Fruit fly (Drosophila melanogaster) whole organism, embryonic: ENCODE data around the gene Schip1.

Source experiments
- Awh ChIP-seq: fragments of 200-800 bp; sonication (Bioruptor generic); IDR thresholded peaks from 2 replicates; pipeline ENCODE4, ENCODE4 v1.3.6; 2022; ENCODE audit warnings: missing biosample characterization, missing genetic modification characterization
- Bdp1 ChIP-seq: fragments of 200-800 bp; sonication (Bioruptor generic); optimal IDR thresholded peaks from 3 replicates; lab custom pipeline; 2016; ENCODE audit warnings: missing biosample characterization, missing genetic modification characterization
- Bgb ChIP-seq: fragments of 200-800 bp; sonication (Bioruptor generic); IDR thresholded peaks from 2 replicates; pipeline ENCODE4 v1.3.6; 2022; ENCODE audit warnings: missing biosample characterization, missing genetic modification characterization; ENCODE audit not compliant: partially characterized antibody
- CG10462 ChIP-seq: fragments of 200-800 bp; sonication (Bioruptor generic); optimal IDR thresholded peaks from 2 replicates; lab custom pipeline; 2016; ENCODE audit warnings: missing biosample characterization, missing genetic modification characterization
- CG13894 ChIP-seq: fragments of 200-800 bp; sonication (Bioruptor generic); optimal IDR thresholded peaks from 3 replicates; lab custom pipeline; 2018; ENCODE audit warnings: missing biosample characterization, mild to moderate bottlenecking, missing genetic modification characterization, moderate library complexity
- CG14710 ChIP-seq: fragments of 200-800 bp; sonication (Bioruptor generic); optimal IDR thresholded peaks from 3 replicates; lab custom pipeline; 2019; ENCODE audit warnings: missing biosample characterization, mild to moderate bottlenecking, missing genetic modification characterization, moderate library complexity
- CG2116 ChIP-seq: fragments of 200-800 bp; sonication (Bioruptor generic); optimal IDR thresholded peaks from 3 replicates; lab custom pipeline; 2018; ENCODE audit warnings: missing biosample characterization, mild to moderate bottlenecking, missing genetic modification characterization
- CG2129 ChIP-seq: fragments of 200-800 bp; sonication (Bioruptor generic); IDR thresholded peaks from 2 replicates; pipeline ENCODE4 v1.3.6; 2022; ENCODE audit warnings: missing biosample characterization, missing genetic modification characterization; ENCODE audit not compliant: partially characterized antibody
- CG2202 ChIP-seq: fragments of 200-800 bp; sonication (Bioruptor generic); optimal IDR thresholded peaks from 2 replicates; lab custom pipeline; 2018; ENCODE audit warnings: missing biosample characterization, mild to moderate bottlenecking, missing genetic modification characterization
- CG2678 ChIP-seq: fragments of 200-800 bp; sonication (Bioruptor generic); optimal IDR thresholded peaks from 3 replicates; lab custom pipeline; 2019; ENCODE audit warnings: missing biosample characterization, mild to moderate bottlenecking, missing genetic modification characterization, moderate library complexity
- CG8765 ChIP-seq: fragments of 200-800 bp; sonication (Bioruptor generic); IDR thresholded peaks from 2 replicates; pipeline ENCODE4 v1.3.6; 2022; ENCODE audit warnings: missing biosample characterization, missing genetic modification characterization
- CG9727 ChIP-seq: fragments of 200-800 bp; sonication (Bioruptor generic); optimal IDR thresholded peaks from 3 replicates; lab custom pipeline; 2017; ENCODE audit warnings: missing biosample characterization, mild to moderate bottlenecking, missing genetic modification characterization
- CG9817 ChIP-seq: fragments of 200-800 bp; sonication (Bioruptor generic); optimal IDR thresholded peaks from 2 replicates; lab custom pipeline; 2018; ENCODE audit warnings: missing biosample characterization, mild to moderate bottlenecking, missing genetic modification characterization, moderate library complexity
- Dek ChIP-seq: fragments of 200-800 bp; sonication (Bioruptor generic); optimal IDR thresholded peaks from 3 replicates; lab custom pipeline; 2019; ENCODE audit warnings: missing biosample characterization, mild to moderate bottlenecking, missing genetic modification characterization, moderate library complexity
- E2f2 ChIP-seq: fragments of 200-800 bp; sonication (Bioruptor generic); IDR thresholded peaks from 2 replicates; pipeline ENCODE4 v1.3.6; 2022; ENCODE audit warnings: missing biosample characterization, missing genetic modification characterization
- Hey ChIP-seq: fragments of 200-800 bp; sonication (Bioruptor generic); optimal IDR thresholded peaks from 3 replicates; lab custom pipeline; 2018; ENCODE audit warnings: missing biosample characterization, mild to moderate bottlenecking, missing genetic modification characterization
- HmgD ChIP-seq: fragments of 200-800 bp; sonication (Bioruptor generic); optimal IDR thresholded peaks from 3 replicates; lab custom pipeline; 2016; ENCODE audit warnings: missing biosample characterization, missing genetic modification characterization
- HmgZ ChIP-seq: fragments of 200-800 bp; sonication (Bioruptor generic); optimal IDR thresholded peaks from 2 replicates; lab custom pipeline; 2018; ENCODE audit warnings: missing biosample characterization, mild to moderate bottlenecking, missing genetic modification characterization
- Lpt ChIP-seq: fragments of >200 bp; optimal IDR thresholded peaks from 2 replicates; lab custom pipeline; 2018; ENCODE audit warnings: missing biosample characterization, missing genetic modification characterization
- MESR4 ChIP-seq: fragments of 200-800 bp; sonication (Bioruptor generic); optimal IDR thresholded peaks from 2 replicates; lab custom pipeline; 2018; ENCODE audit warnings: missing biosample characterization, mild to moderate bottlenecking, missing genetic modification characterization, moderate library complexity
- Max ChIP-seq: fragments of 200-800 bp; sonication (Bioruptor generic); optimal IDR thresholded peaks from 2 replicates; lab custom pipeline; 2016; ENCODE audit warnings: missing biosample characterization, mild to moderate bottlenecking, missing genetic modification characterization
- Med ChIP-seq: fragments of 200-800 bp; sonication (Bioruptor generic); peaks from one replicate; lab custom pipeline; 2016; ENCODE audit warnings: missing biosample characterization, missing genetic modification characterization, mild to moderate bottlenecking, inconsistent platforms, moderate library complexity
- Myb ChIP-seq: fragments of 200-800 bp; sonication (Bioruptor generic); optimal IDR thresholded peaks from 2 replicates; lab custom pipeline; 2016; ENCODE audit warnings: missing biosample characterization, missing genetic modification characterization
- Rfx ChIP-seq: fragments of 200-800 bp; sonication (Bioruptor generic); IDR thresholded peaks from 2 replicates; pipeline ENCODE4 v1.3.6; 2022; ENCODE audit warnings: missing biosample characterization, missing genetic modification characterization
- Stat92E ChIP-seq, 3 experiments: fragments of >200 bp in 2 of 3; fragments of 200-800 bp in 1 of 3; sonication (Bioruptor generic) in 1 of 3; optimal IDR thresholded peaks; 2 replicates each; lab custom pipeline; 2017 to 2019; ENCODE audit warnings: missing biosample characterization in 3 of 3, missing genetic modification characterization in 3 of 3, mild to moderate bottlenecking in 1 of 3, moderate library complexity in 1 of 3
- Xbp1 ChIP-seq: fragments of 200-800 bp; sonication (Bioruptor generic); optimal IDR thresholded peaks from 3 replicates; lab custom pipeline; 2016; ENCODE audit warnings: missing biosample characterization, mild to moderate bottlenecking, missing genetic modification characterization
- YL-1 ChIP-seq: fragments of 200-800 bp; sonication (Bioruptor generic); optimal IDR thresholded peaks from 3 replicates; lab custom pipeline; 2017; ENCODE audit warnings: missing biosample characterization, mild to moderate bottlenecking, missing genetic modification characterization
- abd-A ChIP-seq: fragments of 200-800 bp; sonication (Bioruptor generic); optimal IDR thresholded peaks from 3 replicates; lab custom pipeline; 2019; ENCODE audit warnings: missing biosample characterization, mild to moderate bottlenecking, missing genetic modification characterization, moderate library complexity
- bab2 ChIP-seq: fragments of 200-800 bp; sonication (Bioruptor generic); optimal IDR thresholded peaks from 2 replicates; lab custom pipeline; 2016; ENCODE audit warnings: missing biosample characterization, missing genetic modification characterization
- bbx ChIP-seq: fragments of 200-800 bp; sonication (Bioruptor generic); IDR thresholded peaks from 2 replicates; pipeline ENCODE4 v1.3.6; 2022; ENCODE audit warnings: missing biosample characterization, missing genetic modification characterization; ENCODE audit not compliant: partially characterized antibody
- cg ChIP-seq: fragments of 200-800 bp; sonication (Bioruptor generic); optimal IDR thresholded peaks from 3 replicates; lab custom pipeline; 2019; ENCODE audit warnings: missing biosample characterization, mild to moderate bottlenecking, missing genetic modification characterization, moderate library complexity
- dmrt11E ChIP-seq: fragments of 200-800 bp; sonication (Bioruptor generic); optimal IDR thresholded peaks from 3 replicates; lab custom pipeline; 2018; ENCODE audit warnings: missing biosample characterization, mild to moderate bottlenecking, missing genetic modification characterization, moderate library complexity
- dpn ChIP-seq, 2 experiments: fragments of 200-800 bp; sonication (Bioruptor generic); optimal IDR thresholded peaks; 3 replicates each; lab custom pipeline; 2016; ENCODE audit warnings: missing biosample characterization in 2 of 2, missing genetic modification characterization in 2 of 2
- esg ChIP-seq: fragments of 200-800 bp; sonication (Bioruptor generic); conservative IDR thresholded peaks from 2 replicates; pipeline ENCODE4 v1.3.6; 2022; ENCODE audit warnings: missing biosample characterization, missing genetic modification characterization
- grau ChIP-seq: fragments of 200-800 bp; optimal IDR thresholded peaks from 3 replicates; lab custom pipeline; 2019; ENCODE audit warnings: missing biosample characterization, mild to moderate bottlenecking, missing genetic modification characterization, moderate library complexity
- gsb-n ChIP-seq: fragments of 200-800 bp; sonication (Bioruptor generic); optimal IDR thresholded peaks from 3 replicates; lab custom pipeline; 2018; ENCODE audit warnings: missing biosample characterization, mild to moderate bottlenecking, missing genetic modification characterization
- klu ChIP-seq: fragments of 200-800 bp; sonication (Bioruptor generic); IDR thresholded peaks from 2 replicates; pipeline ENCODE4 v1.3.6; 2022; ENCODE audit warnings: missing biosample characterization, missing genetic modification characterization
- lola ChIP-seq, 3 experiments: fragments of >200 bp in 2 of 3; fragments of 200-800 bp in 1 of 3; sonication (Bioruptor generic) in 1 of 3; optimal IDR thresholded peaks; 2 replicates each; lab custom pipeline; 2017 to 2019; ENCODE audit warnings: missing biosample characterization in 3 of 3, missing genetic modification characterization in 3 of 3, mild to moderate bottlenecking in 1 of 3, moderate library complexity in 1 of 3
- mam ChIP-seq: fragments of 200-800 bp; sonication (Bioruptor generic); optimal IDR thresholded peaks from 3 replicates; lab custom pipeline; 2016; ENCODE audit warnings: missing biosample characterization, missing genetic modification characterization
- nau ChIP-seq: fragments of 200-800 bp; sonication (Bioruptor generic); optimal IDR thresholded peaks from 3 replicates; lab custom pipeline; 2017; ENCODE audit warnings: missing biosample characterization, mild to moderate bottlenecking, missing genetic modification characterization, missing genetic modification reagents
- nom ChIP-seq: fragments of 200-800 bp; sonication (Bioruptor generic); optimal IDR thresholded peaks from 2 replicates; lab custom pipeline; 2017; ENCODE audit warnings: missing biosample characterization, missing genetic modification characterization, mild to moderate bottlenecking, moderate library complexity, missing genetic modification reagents
- onecut ChIP-seq: fragments of 200-800 bp; sonication (Bioruptor generic); IDR thresholded peaks from 2 replicates; pipeline ENCODE4 v1.3.6; 2022; ENCODE audit warnings: missing biosample characterization, missing genetic modification characterization
- peb ChIP-seq: fragments of 200-800 bp; sonication (Bioruptor generic); IDR thresholded peaks from 2 replicates; pipeline ENCODE4 v1.3.6; 2022; ENCODE audit warnings: missing biosample characterization, missing genetic modification characterization
- pfk ChIP-seq: fragments of 200-800 bp; sonication (Bioruptor generic); optimal IDR thresholded peaks from 2 replicates; lab custom pipeline; 2018; ENCODE audit warnings: missing biosample characterization, mild to moderate bottlenecking, missing genetic modification characterization, moderate library complexity
- sima ChIP-seq: fragments of 200-800 bp; sonication (Bioruptor generic); optimal IDR thresholded peaks from 2 replicates; lab custom pipeline; 2016; ENCODE audit warnings: missing biosample characterization, missing genetic modification characterization
- sqz ChIP-seq: fragments of 200-800 bp; sonication (Bioruptor generic); optimal IDR thresholded peaks from 3 replicates; lab custom pipeline; 2018; ENCODE audit warnings: missing biosample characterization, mild to moderate bottlenecking, missing genetic modification characterization
- stwl ChIP-seq: fragments of 200-800 bp; sonication (Bioruptor generic); optimal IDR thresholded peaks from 3 replicates; lab custom pipeline; 2018; ENCODE audit warnings: missing biosample characterization, mild to moderate bottlenecking, missing genetic modification characterization, moderate library complexity
- unc-4 ChIP-seq: fragments of 200-800 bp; sonication (Bioruptor generic); IDR thresholded peaks from 2 replicates; pipeline ENCODE4 v1.3.6; 2022; ENCODE audit warnings: missing biosample characterization, missing genetic modification characterization; ENCODE audit not compliant: partially characterized antibody
- zen2 ChIP-seq: fragments of 200-800 bp; sonication (Bioruptor generic); IDR thresholded peaks from 3 replicates; pipeline ENCODE4 v1.3.6; 2022; ENCODE audit warnings: missing biosample characterization, missing genetic modification characterization; ENCODE audit not compliant: partially characterized antibody

The Schip1 gene

dm6 chr2L:10303786-10304185 is 27.1 kb downstream of the Schip1 start, which contains the start of gene nmd (continued):
- TF ChIP-seq Awh (GFP tag; lab: Robert Waterston, UW): 0 out of 2 replicates have a peak, but pooled peaks have one; percentile 28
- TF ChIP-seq sima (GFP tag; lab: Kevin White, UChicago): no peak
- peak; percentile 4 for TF ChIP-seq cg (GFP tag; lab: Kevin White, UChicago)
- no peak for TF ChIP-seq CG8765 (GFP tag; lab: Robert Waterston, UW)
- TF ChIP-seq CG2678 (tag; lab: Kevin White, UChicago): peak; percentile 6
- TF ChIP-seq CG2116 (GFP tag; lab: Kevin White, UChicago): peak; percentile 92
- TF ChIP-seq abd-A (tag; lab: Kevin White, UChicago): no peak
- TF ChIP-seq Myb (GFP tag; lab: Kevin White, UChicago): peak; percentile 20
- TF ChIP-seq Med: no peak
- no peak for TF ChIP-seq Hey (tag; lab: Kevin White, UChicago)
- peak; percentile 16 for TF ChIP-seq CG9817 (tag; lab: Kevin White, UChicago)
- TF ChIP-seq nom: peak; percentile 24
- peak; percentile 13 for TF ChIP-seq Xbp1 (GFP tag; lab: Kevin White, UChicago)
- TF ChIP-seq CG9727 (GFP tag; lab: Kevin White, UChicago): no peak
- no peak for TF ChIP-seq bab2
- no peak for TF ChIP-seq CG2129 (GFP tag; lab: Robert Waterston, UW)
- TF ChIP-seq CG14710: peak; percentile 42
- peak; percentile 51 for TF ChIP-seq Max (GFP tag; lab: Kevin White, UChicago)
- TF ChIP-seq Stat92E (GFP tag; optimal IDR thresholded peaks at IDR 0.05; lab: Kevin White, UChicago): no peak
- no peak for TF ChIP-seq CG2202
- TF ChIP-seq bbx (GFP tag; lab: Robert Waterston, UW): peak; percentile 38; the same call in 1 of the 2 replicates
- peak; percentile 90 for TF ChIP-seq stwl
- TF ChIP-seq nau (GFP tag; lab: Kevin White, UChicago): no peak
- peak; percentile 57 for TF ChIP-seq Rfx (GFP tag; lab: Robert Waterston, UW)
- no peak for TF ChIP-seq klu
- TF ChIP-seq MESR4 (GFP tag; lab: Kevin White, UChicago): peak; percentile 77
- peak; percentile 48 for TF ChIP-seq Dek (tag; lab: Kevin White, UChicago)
- peak; percentile 26 for TF ChIP-seq CG13894 (tag; lab: Kevin White, UChicago)
- TF ChIP-seq sqz (GFP tag; lab: Kevin White, UChicago): no peak
- TF ChIP-seq peb (GFP tag; lab: Robert Waterston, UW): no peak
- TF ChIP-seq zen2 (GFP tag; lab: Robert Waterston, UW): no peak
- no peak for TF ChIP-seq lola (GFP tag; optimal IDR thresholded peaks at IDR 0.05; lab: Kevin White, UChicago)
- peak in 1 of 2 experiments; percentile 12 for TF ChIP-seq dpn (GFP tag; optimal IDR thresholded peaks at IDR 0.05; lab: Kevin White, UChicago)
- no peak for TF ChIP-seq dmrt11E (tag; lab: Kevin White, UChicago)
- TF ChIP-seq HmgD: peak; percentile 34
- peak; percentile 53; the same call in 1 of the 2 replicates for TF ChIP-seq Bgb (GFP tag; lab: Robert Waterston, UW)
- TF ChIP-seq onecut (GFP tag; lab: Robert Waterston, UW): peak; percentile 32; the same call in 1 of the 2 replicates
- peak; percentile 19 for TF ChIP-seq HmgZ
- TF ChIP-seq Bdp1 (GFP tag; lab: Kevin White, UChicago): no peak
- peak; percentile 6 for TF ChIP-seq grau (tag; lab: Kevin White, UChicago)
- no peak for TF ChIP-seq CG10462 (GFP tag; lab: Kevin White, UChicago)
- TF ChIP-seq gsb-n: no peak
- TF ChIP-seq mam (GFP tag; lab: Kevin White, UChicago): peak; percentile 19
- TF ChIP-seq YL-1: peak; percentile 64
- peak; percentile 35; the same call in 1 of the 2 replicates for TF ChIP-seq E2f2 (GFP tag; lab: Robert Waterston, UW)
- no peak for TF ChIP-seq Lpt
- TF ChIP-seq pfk (GFP tag; lab: Kevin White, UChicago): peak; percentile 95
- peak; percentile 30; the same call in 1 of the 2 replicates for TF ChIP-seq unc-4
- no peak for TF ChIP-seq esg
